Fruit fly (Drosophila melanogaster) whole organism, pupa: Measurements from ENCODE around the gene CG9471.

Source experiments
- CG10348 ChIP-seq: fragments of 200-800 bp; sonication (Bioruptor generic); IDR thresholded peaks from 2 replicates; pipeline ENCODE4 v1.3.6; 2022; ENCODE audit warnings: missing biosample characterization, missing genetic modification characterization
- CG14655 ChIP-seq: fragments of 200-800 bp; sonication (Bioruptor generic); optimal IDR thresholded peaks from 3 replicates; lab custom pipeline; 2017; ENCODE audit warnings: mild to moderate bottlenecking, missing biosample characterization, missing genetic modification reagents, missing genetic modification characterization
- CG15710 ChIP-seq: fragments of 200-800 bp; sonication (Bioruptor generic); optimal IDR thresholded peaks from 2 replicates; lab custom pipeline; 2018; ENCODE audit warnings: missing biosample characterization, mild to moderate bottlenecking, missing genetic modification characterization, moderate library complexity
- CG17806 ChIP-seq: fragments of 200-800 bp; sonication (Bioruptor generic); optimal IDR thresholded peaks from 2 replicates; lab custom pipeline; 2018; ENCODE audit warnings: missing biosample characterization, mild to moderate bottlenecking, missing genetic modification characterization, moderate library complexity
- CG34367 ChIP-seq: fragments of 200-800 bp; sonication (Bioruptor generic); optimal IDR thresholded peaks from 2 replicates; lab custom pipeline; 2018; ENCODE audit warnings: missing biosample characterization, mild to moderate bottlenecking, missing genetic modification characterization
- D1 ChIP-seq: fragments of 200-800 bp; sonication (Bioruptor generic); optimal IDR thresholded peaks from 2 replicates; lab custom pipeline; 2018; ENCODE audit warnings: missing biosample characterization, mild to moderate bottlenecking, missing genetic modification characterization, moderate library complexity
- EcR ChIP-seq: fragments of 200-800 bp; sonication (Bioruptor generic); optimal IDR thresholded peaks from 3 replicates; lab custom pipeline; 2019; ENCODE audit warnings: missing biosample characterization, missing genetic modification characterization, mild to moderate bottlenecking, moderate library complexity, missing genetic modification reagents
- Ets98B ChIP-seq: fragments of 200-800 bp; sonication (Bioruptor generic); IDR thresholded peaks from 2 replicates; pipeline ENCODE4 v1.3.6; 2022; ENCODE audit warnings: missing biosample characterization, missing genetic modification characterization
- Pif1A ChIP-seq: fragments of 200-800 bp; sonication (Bioruptor generic); optimal IDR thresholded peaks from 3 replicates; lab custom pipeline; 2016; ENCODE audit warnings: missing biosample characterization, missing genetic modification characterization
- Snoo ChIP-seq: fragments of 200-800 bp; sonication (Bioruptor generic); optimal IDR thresholded peaks from 3 replicates; lab custom pipeline; 2017; ENCODE audit warnings: missing biosample characterization, mild to moderate bottlenecking, missing genetic modification characterization, inconsistent platforms
- fd96Ca ChIP-seq: fragments of 200-800 bp; sonication (Bioruptor generic); IDR thresholded peaks from 3 replicates; pipeline ENCODE4 v1.3.6; 2022; ENCODE audit warnings: missing biosample characterization, missing genetic modification characterization
- rn ChIP-seq: fragments of 200-800 bp; sonication (Bioruptor generic); IDR thresholded peaks from 2 replicates; pipeline ENCODE4 v1.3.6; 2022; ENCODE audit warnings: missing biosample characterization, missing genetic modification characterization

- TF ChIP-seq EcR (GFP tag; lab: Kevin White, UChicago) (peak; percentile 30), CG15710 (tag; lab: Kevin White, UChicago) (no peak), Pif1A (GFP tag; lab: Kevin White, UChicago) (no peak), Ets98B (no peak; the same call in 1 of the 2 replicates), CG34367 (no peak), Snoo (tag; lab: Kevin White, UChicago) (no peak), CG17806 (no peak), rn (no peak), CG10348 (GFP tag; lab: Robert Waterston, UW) (no peak), fd96Ca (GFP tag; lab: Robert Waterston, UW) (no peak), D1 (tag; lab: Kevin White, UChicago) (no peak), CG14655 (GFP tag; lab: Kevin White, UChicago) (no peak)
Measured at dm6 chr3R:9779764-9780163, 8.4 kb upstream of the CG9471 start, which contains the start of gene CG12947.
